Fruit fly (Drosophila melanogaster) whole organism: Measurements from ENCODE around the gene ppk21.

ENCODE experiments used
- CG8478 ChIP-seq: fragments of >200 bp; optimal IDR thresholded peaks from 2 replicates; lab custom pipeline; 2018; ENCODE audit warnings: inconsistent platforms
- usp ChIP-seq: fragments of >200 bp; optimal IDR thresholded peaks from 2 replicates; lab custom pipeline; 2017; ENCODE audit warnings: missing biosample characterization, missing genetic modification characterization, mixed read lengths

DNA sequence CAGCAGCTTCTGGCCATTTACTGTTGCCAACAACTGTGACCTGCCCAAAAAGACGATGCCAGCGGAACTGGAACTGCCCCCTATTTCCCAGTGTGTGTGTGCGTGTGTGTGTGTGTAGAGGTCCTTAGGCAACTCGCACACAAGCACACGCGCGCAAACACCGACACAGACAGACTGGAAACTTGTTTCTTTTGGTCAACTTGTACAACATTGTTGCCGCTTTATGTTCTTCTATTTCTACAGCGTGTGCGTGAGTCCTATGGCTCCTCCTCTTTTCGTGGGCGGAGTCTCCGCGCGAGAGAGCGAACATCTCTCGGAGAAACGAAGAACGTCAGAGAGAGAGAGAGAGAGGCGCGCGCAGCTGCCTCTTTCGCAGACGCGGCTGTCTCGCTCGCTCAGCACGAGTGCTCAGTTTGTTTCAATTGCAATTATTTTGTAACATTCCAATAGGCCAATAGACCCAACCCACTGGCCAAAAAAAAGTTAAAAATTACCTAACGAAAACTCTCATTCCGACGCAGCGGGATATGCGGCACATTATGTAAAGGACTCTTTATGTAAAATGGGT is 26.5 kb downstream of the ppk21 start:
- TF ChIP-seq CG8478 (lab: Kevin White, UChicago) (no peak), usp (GFP tag; lab: Kevin White, UChicago) (no peak)
